Worm (Caenorhabditis elegans) whole organism, L4 larva: ENCODE measurements around the gene oac-8.

Experiments
- ces-1 ChIP-seq: fragments of 150-350 bp; sonication (generic microtip); optimal IDR thresholded peaks from 4 replicates; lab custom pipeline; 2014; ENCODE audit warnings: missing biosample characterization, missing genetic modification reagents, missing genetic modification characterization
- mdt-29 ChIP-seq: fragments of 200-800 bp; sonication (Bioruptor generic); IDR thresholded peaks from 2 replicates; pipeline ENCODE4 v1.3.6; 2022; ENCODE audit warnings: missing genetic modification reagents, missing genetic modification characterization, missing compliant biosample characterization
- tag-97 ChIP-seq: fragments of 200-800 bp; sonication (Bioruptor generic); IDR thresholded peaks from 2 replicates; pipeline ENCODE4 v1.3.6; 2022; ENCODE audit warnings: missing genetic modification characterization, missing compliant biosample characterization
- zag-1 ChIP-seq: fragments of 150-350 bp; optimal IDR thresholded peaks from 2 replicates; lab custom pipeline; 2014; ENCODE audit warnings: missing biosample characterization, missing genetic modification characterization

- TF ChIP-seq mdt-29 (GFP tag; lab: Robert Waterston, UW), result no peak
- no peak for TF ChIP-seq tag-97 (GFP tag; lab: Robert Waterston, UW)
- no peak for TF ChIP-seq zag-1 (tag; lab: Kevin White, UChicago)
- no peak for TF ChIP-seq ces-1
These were observed 12.2 kb downstream of the oac-8 start, which contains the start of gene C43F9.11 for ce11 chrIV:10596505-10596904.
